Fruit fly (Drosophila melanogaster) whole organism, embryonic: Measurements from ENCODE around the gene CG9630.

Source experiments
- Abd-B ChIP-seq: fragments of 200-800 bp; sonication (Bioruptor generic); optimal IDR thresholded peaks from 2 replicates; lab custom pipeline; 2018; ENCODE audit warnings: missing biosample characterization, mild to moderate bottlenecking, missing genetic modification characterization, moderate library complexity
- B-H2 ChIP-seq: fragments of 200-800 bp; sonication (Bioruptor generic); optimal IDR thresholded peaks from 2 replicates; lab custom pipeline; 2018; ENCODE audit warnings: missing biosample characterization, mild to moderate bottlenecking, missing genetic modification characterization
- BtbVII ChIP-seq: fragments of 200-800 bp; sonication (Bioruptor generic); optimal IDR thresholded peaks from 3 replicates; lab custom pipeline; 2017; ENCODE audit warnings: missing biosample characterization, mild to moderate bottlenecking, missing genetic modification characterization
- CG10147 ChIP-seq: fragments of 200-800 bp; sonication (Bioruptor generic); optimal IDR thresholded peaks from 2 replicates; lab custom pipeline; 2019; ENCODE audit warnings: missing biosample characterization, mild to moderate bottlenecking, missing genetic modification characterization, moderate library complexity
- CG10274 ChIP-seq: fragments of 200-800 bp; sonication (Bioruptor generic); optimal IDR thresholded peaks from 3 replicates; lab custom pipeline; 2017; ENCODE audit warnings: missing biosample characterization, mild to moderate bottlenecking, missing genetic modification characterization
- CG10462 ChIP-seq: fragments of 200-800 bp; sonication (Bioruptor generic); optimal IDR thresholded peaks from 2 replicates; lab custom pipeline; 2016; ENCODE audit warnings: missing biosample characterization, missing genetic modification characterization
- CG11696 ChIP-seq: fragments of 200-800 bp; sonication (Bioruptor generic); IDR thresholded peaks from 2 replicates; pipeline ENCODE4 v1.3.6; 2022; ENCODE audit warnings: missing biosample characterization, missing genetic modification characterization
- CG12155 ChIP-seq: fragments of 200-800 bp; sonication (Bioruptor generic); optimal IDR thresholded peaks from 3 replicates; lab custom pipeline; 2016; ENCODE audit warnings: missing biosample characterization, missing genetic modification characterization
- CG12744 ChIP-seq: fragments of 200-800 bp; sonication (Bioruptor generic); optimal IDR thresholded peaks from 2 replicates; lab custom pipeline; 2016; ENCODE audit warnings: missing biosample characterization, missing genetic modification characterization
- CG13123 ChIP-seq: fragments of 200-800 bp; sonication (Bioruptor generic); optimal IDR thresholded peaks from 2 replicates; lab custom pipeline; 2016; ENCODE audit warnings: missing biosample characterization, missing genetic modification characterization
- CG17385 ChIP-seq: fragments of 200-800 bp; sonication (Bioruptor generic); optimal IDR thresholded peaks from 3 replicates; lab custom pipeline; 2018; ENCODE audit warnings: missing biosample characterization, mild to moderate bottlenecking, missing genetic modification characterization
- CG18599 ChIP-seq: fragments of 200-800 bp; sonication (Bioruptor generic); optimal IDR thresholded peaks from 3 replicates; lab custom pipeline; 2017; ENCODE audit warnings: missing biosample characterization, missing genetic modification characterization, mild to moderate bottlenecking, moderate library complexity, missing genetic modification reagents
- CG18619 ChIP-seq: fragments of 200-800 bp; sonication (Bioruptor generic); optimal IDR thresholded peaks from 3 replicates; lab custom pipeline; 2017; ENCODE audit warnings: missing biosample characterization, mild to moderate bottlenecking, missing genetic modification characterization
- CG2129 ChIP-seq: fragments of 200-800 bp; sonication (Bioruptor generic); IDR thresholded peaks from 2 replicates; pipeline ENCODE4 v1.3.6; 2022; ENCODE audit warnings: missing biosample characterization, missing genetic modification characterization; ENCODE audit not compliant: partially characterized antibody
- CG30403 ChIP-seq: fragments of 200-800 bp; sonication (Bioruptor generic); optimal IDR thresholded peaks from 3 replicates; lab custom pipeline; 2016; ENCODE audit warnings: missing biosample characterization, missing genetic modification characterization
- CG3726 ChIP-seq: fragments of 200-800 bp; sonication (Bioruptor generic); IDR thresholded peaks from 3 replicates; pipeline ENCODE4, ENCODE4 v1.3.6; 2022; ENCODE audit warnings: missing biosample characterization, missing genetic modification characterization
- CG6791 ChIP-seq: fragments of 200-800 bp; sonication (Bioruptor generic); IDR thresholded peaks from 3 replicates; pipeline ENCODE4 v1.3.6; 2022; ENCODE audit warnings: missing biosample characterization, missing genetic modification characterization; ENCODE audit not compliant: partially characterized antibody
- CG7372 ChIP-seq: fragments of 200-800 bp; sonication (Bioruptor generic); IDR thresholded peaks from 2 replicates; pipeline ENCODE4 v1.3.6; 2022; ENCODE audit warnings: missing biosample characterization, missing genetic modification characterization
- CG8281 ChIP-seq: fragments of 200-800 bp; sonication (Bioruptor generic); optimal IDR thresholded peaks from 2 replicates; lab custom pipeline; 2018; ENCODE audit warnings: missing biosample characterization, mild to moderate bottlenecking, missing genetic modification characterization, moderate library complexity
- CG8924 ChIP-seq: fragments of 200-800 bp; optimal IDR thresholded peaks from 3 replicates; lab custom pipeline; 2019; ENCODE audit warnings: missing biosample characterization, mild to moderate bottlenecking, missing genetic modification characterization, moderate library complexity
- Doc3 ChIP-seq: fragments of 200-800 bp; sonication (Bioruptor generic); IDR thresholded peaks from 3 replicates; pipeline ENCODE4 v1.3.6; 2022; ENCODE audit warnings: missing biosample characterization, missing genetic modification characterization; ENCODE audit not compliant: partially characterized antibody
- Hr39 ChIP-seq: fragments of >200 bp; optimal IDR thresholded peaks from 2 replicates; lab custom pipeline; 2017
- Nf-YA ChIP-seq: fragments of 200-800 bp; sonication (Bioruptor generic); IDR thresholded peaks from 2 replicates; pipeline ENCODE4 v1.3.6; 2022; ENCODE audit warnings: missing biosample characterization, missing genetic modification characterization
- Oli ChIP-seq: fragments of 200-800 bp; sonication (Bioruptor generic); optimal IDR thresholded peaks from 2 replicates; lab custom pipeline; 2018; ENCODE audit warnings: missing biosample characterization, mild to moderate bottlenecking, missing genetic modification characterization, moderate library complexity
- Ptx1 ChIP-seq: fragments of 200-800 bp; sonication (Bioruptor generic); IDR thresholded peaks from 2 replicates; pipeline ENCODE4 v1.3.6; 2022; ENCODE audit warnings: missing biosample characterization, missing genetic modification characterization
- Sox102F ChIP-seq: fragments of 200-800 bp; sonication (Bioruptor generic); optimal IDR thresholded peaks from 2 replicates; lab custom pipeline; 2018; ENCODE audit warnings: missing biosample characterization, mild to moderate bottlenecking, missing genetic modification characterization, moderate library complexity
- ara ChIP-seq: fragments of 200-800 bp; sonication (Bioruptor generic); IDR thresholded peaks from 2 replicates; pipeline ENCODE4 v1.3.6; 2022; ENCODE audit warnings: missing biosample characterization, missing genetic modification characterization
- bbx ChIP-seq: fragments of 200-800 bp; sonication (Bioruptor generic); IDR thresholded peaks from 2 replicates; pipeline ENCODE4 v1.3.6; 2022; ENCODE audit warnings: missing biosample characterization, missing genetic modification characterization; ENCODE audit not compliant: partially characterized antibody
- ci ChIP-seq: fragments of 200-800 bp; sonication (Bioruptor generic); IDR thresholded peaks from 3 replicates; pipeline ENCODE4 v1.3.6; 2022; ENCODE audit warnings: missing biosample characterization, missing genetic modification characterization
- croc ChIP-seq: fragments of 200-800 bp; sonication (Bioruptor generic); conservative IDR thresholded peaks from 3 replicates; pipeline ENCODE4 v1.3.6; 2022; ENCODE audit warnings: missing biosample characterization, missing genetic modification characterization
- danr ChIP-seq: fragments of 200-800 bp; sonication (Bioruptor generic); IDR thresholded peaks from 2 replicates; pipeline ENCODE4 v1.3.6; 2022; ENCODE audit warnings: missing biosample characterization, missing genetic modification characterization
- dati ChIP-seq: fragments of 200-800 bp; sonication (Bioruptor generic); IDR thresholded peaks from 2 replicates; pipeline ENCODE4 v1.3.6; 2022; ENCODE audit warnings: missing biosample characterization, missing genetic modification characterization
- emc ChIP-seq: fragments of 200-800 bp; sonication (Bioruptor generic); optimal IDR thresholded peaks from 2 replicates; lab custom pipeline; 2016; ENCODE audit warnings: missing biosample characterization, missing genetic modification characterization
- esg ChIP-seq: fragments of 200-800 bp; sonication (Bioruptor generic); conservative IDR thresholded peaks from 2 replicates; pipeline ENCODE4 v1.3.6; 2022; ENCODE audit warnings: missing biosample characterization, missing genetic modification characterization
- fd3F ChIP-seq: fragments of 200-800 bp; sonication (Bioruptor generic); optimal IDR thresholded peaks from 2 replicates; lab custom pipeline; 2018; ENCODE audit warnings: missing biosample characterization, mild to moderate bottlenecking, missing genetic modification characterization, moderate library complexity
- gem ChIP-seq: fragments of 200-800 bp; sonication (Bioruptor generic); optimal IDR thresholded peaks from 2 replicates; lab custom pipeline; 2019; ENCODE audit warnings: missing biosample characterization, mild to moderate bottlenecking, missing genetic modification characterization, moderate library complexity
- grau ChIP-seq: fragments of 200-800 bp; optimal IDR thresholded peaks from 3 replicates; lab custom pipeline; 2019; ENCODE audit warnings: missing biosample characterization, mild to moderate bottlenecking, missing genetic modification characterization, moderate library complexity
- gsb ChIP-seq: fragments of 200-800 bp; sonication (Bioruptor generic); IDR thresholded peaks from 2 replicates; pipeline ENCODE4 v1.3.6; 2022; ENCODE audit warnings: missing biosample characterization, missing genetic modification characterization
- kni ChIP-seq: fragments of 200-800 bp; sonication (Bioruptor generic); optimal IDR thresholded peaks from 3 replicates; lab custom pipeline; 2017; ENCODE audit warnings: mild to moderate bottlenecking, missing biosample characterization, missing genetic modification reagents, missing genetic modification characterization
- luna ChIP-seq: fragments of 200-800 bp; sonication (Bioruptor generic); optimal IDR thresholded peaks from 2 replicates; lab custom pipeline; 2016; ENCODE audit warnings: missing biosample characterization, missing genetic modification characterization
- onecut ChIP-seq: fragments of 200-800 bp; sonication (Bioruptor generic); IDR thresholded peaks from 2 replicates; pipeline ENCODE4 v1.3.6; 2022; ENCODE audit warnings: missing biosample characterization, missing genetic modification characterization
- shn ChIP-seq: fragments of 200-800 bp; sonication (Bioruptor generic); optimal IDR thresholded peaks from 3 replicates; lab custom pipeline; 2016; ENCODE audit warnings: missing biosample characterization, missing genetic modification characterization
- sna ChIP-seq: fragments of 200-800 bp; sonication (Bioruptor generic); IDR thresholded peaks from 2 replicates; pipeline ENCODE4 v1.3.6; 2022; ENCODE audit warnings: missing biosample characterization, missing genetic modification characterization; ENCODE audit not compliant: partially characterized antibody
- sqz ChIP-seq: fragments of 200-800 bp; sonication (Bioruptor generic); optimal IDR thresholded peaks from 3 replicates; lab custom pipeline; 2018; ENCODE audit warnings: missing biosample characterization, mild to moderate bottlenecking, missing genetic modification characterization
- stwl ChIP-seq: fragments of 200-800 bp; sonication (Bioruptor generic); optimal IDR thresholded peaks from 3 replicates; lab custom pipeline; 2018; ENCODE audit warnings: missing biosample characterization, mild to moderate bottlenecking, missing genetic modification characterization, moderate library complexity
- tap ChIP-seq: fragments of 200-800 bp; optimal IDR thresholded peaks from 3 replicates; lab custom pipeline; 2019; ENCODE audit warnings: missing biosample characterization, mild to moderate bottlenecking, missing genetic modification characterization, moderate library complexity
- trh ChIP-seq: fragments of 200-800 bp; sonication (Bioruptor generic); optimal IDR thresholded peaks from 2 replicates; lab custom pipeline; 2016; ENCODE audit warnings: missing biosample characterization, missing genetic modification characterization
- zen2 ChIP-seq: fragments of 200-800 bp; sonication (Bioruptor generic); IDR thresholded peaks from 3 replicates; pipeline ENCODE4 v1.3.6; 2022; ENCODE audit warnings: missing biosample characterization, missing genetic modification characterization; ENCODE audit not compliant: partially characterized antibody

The CG9630 gene

DNA sequence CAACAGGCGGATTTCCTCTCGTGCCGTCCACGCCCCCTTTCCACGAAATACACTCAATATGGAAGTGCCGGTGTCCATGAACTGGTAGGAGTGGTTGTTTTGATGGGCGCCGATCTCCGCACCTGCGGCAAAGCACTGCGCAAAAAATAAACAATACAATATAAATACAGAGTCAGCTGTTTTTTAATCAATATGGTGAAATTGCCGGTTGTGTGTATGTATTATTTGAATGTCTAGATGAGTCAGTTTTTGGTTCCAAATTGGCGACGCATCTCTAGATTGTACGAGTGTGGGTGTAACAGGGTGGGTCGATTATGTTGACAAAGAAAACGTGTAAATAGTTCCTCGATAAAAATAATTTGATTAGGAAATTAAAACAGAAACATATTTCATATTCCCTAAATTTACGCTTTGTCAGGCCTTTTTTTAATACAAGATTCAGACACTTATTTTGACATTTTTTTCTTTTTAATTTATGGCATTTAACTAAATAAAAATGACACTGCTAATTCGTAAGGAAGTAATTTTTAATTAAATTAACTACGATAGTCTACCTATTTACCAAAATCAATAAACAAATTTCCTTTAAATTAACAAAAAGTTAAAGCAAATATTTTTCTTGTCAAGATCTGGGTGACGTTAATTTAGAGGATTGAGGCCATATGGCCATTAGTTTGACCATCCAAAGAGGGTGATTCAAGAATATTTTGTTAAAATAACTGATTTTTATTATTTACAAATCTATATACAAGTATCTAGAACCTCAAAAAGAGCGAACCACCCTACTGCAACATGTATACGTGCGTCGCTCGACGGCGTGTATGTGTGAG lies 30.0 kb downstream of the CG9630 start (continued):
- peak; percentile 88 for TF ChIP-seq Sox102F (GFP tag; lab: Kevin White, UChicago)
- TF ChIP-seq CG13123 (GFP tag; lab: Kevin White, UChicago), result peak; percentile 70
- peak; percentile 82 for TF ChIP-seq CG12744
- peak; percentile 94 for TF ChIP-seq Oli (tag; lab: Kevin White, UChicago)
- TF ChIP-seq CG7372 (GFP tag; lab: Robert Waterston, UW), result peak; percentile 69
- TF ChIP-seq bbx (GFP tag; lab: Robert Waterston, UW), result no peak
- peak; percentile 25; the same call in 1 of the 2 replicates for TF ChIP-seq CG11696 (GFP tag; lab: Robert Waterston, UW)
- peak; percentile 57 for TF ChIP-seq croc (GFP tag; lab: Robert Waterston, UW)
- TF ChIP-seq tap (tag; lab: Kevin White, UChicago), result peak; percentile 87
- peak; percentile 70 for TF ChIP-seq ara (GFP tag; lab: Robert Waterston, UW)
- TF ChIP-seq shn (GFP tag; lab: Kevin White, UChicago), result peak; percentile 69
- peak; percentile 21 for TF ChIP-seq emc (GFP tag; lab: Kevin White, UChicago)
- TF ChIP-seq kni (GFP tag; lab: Kevin White, UChicago), result peak; percentile 83
- TF ChIP-seq stwl (tag; lab: Kevin White, UChicago), result no peak
- peak; percentile 89 for TF ChIP-seq B-H2 (GFP tag; lab: Kevin White, UChicago)
- peak; percentile 76 for TF ChIP-seq CG8281 (tag; lab: Kevin White, UChicago)
- TF ChIP-seq fd3F (GFP tag; lab: Kevin White, UChicago), result peak; percentile 83
- TF ChIP-seq Abd-B (GFP tag; lab: Kevin White, UChicago), result peak; percentile 85
- peak; percentile 50; the same call in 1 of the 2 replicates for TF ChIP-seq Nf-YA (GFP tag; lab: Robert Waterston, UW)
- TF ChIP-seq gsb, result peak; percentile 54; the same call in 1 of the 2 replicates
- peak; percentile 54 for TF ChIP-seq trh (GFP tag; lab: Kevin White, UChicago)
- TF ChIP-seq danr, result peak; percentile 18; the same call in 1 of the 2 replicates
- TF ChIP-seq Ptx1 (GFP tag; lab: Robert Waterston, UW), result peak; percentile 75
- TF ChIP-seq CG12155, result peak; percentile 75
- peak; percentile 84 for TF ChIP-seq ci (GFP tag; lab: Robert Waterston, UW)
- no peak; the same call in none of the 2 replicates for TF ChIP-seq esg (GFP tag; lab: Robert Waterston, UW)
- no peak for TF ChIP-seq sna (GFP tag; lab: Robert Waterston, UW)
- no peak for TF ChIP-seq Doc3 (GFP tag; lab: Robert Waterston, UW)
- TF ChIP-seq dati (GFP tag; lab: Robert Waterston, UW), result peak; percentile 58
- TF ChIP-seq onecut, result peak; percentile 79
- peak; percentile 95 for TF ChIP-seq gem (tag; lab: Kevin White, UChicago)
- no peak for TF ChIP-seq CG6791 (GFP tag; lab: Robert Waterston, UW)
- peak; percentile 62; the same call in 1 of the 3 replicates for TF ChIP-seq CG3726
- peak; percentile 94 for TF ChIP-seq CG10147 (GFP tag; lab: Kevin White, UChicago)
- TF ChIP-seq zen2 (GFP tag; lab: Robert Waterston, UW), result no peak
- peak; percentile 95 for TF ChIP-seq CG30403
- peak; percentile 92 for TF ChIP-seq grau (tag; lab: Kevin White, UChicago)
- TF ChIP-seq CG18599 (GFP tag; lab: Kevin White, UChicago), result peak; percentile 91
- TF ChIP-seq CG18619 (GFP tag; lab: Kevin White, UChicago), result peak; percentile 95
- peak; percentile 47 for TF ChIP-seq luna (GFP tag; lab: Kevin White, UChicago)
- peak; percentile 92 for TF ChIP-seq CG17385 (GFP tag; lab: Kevin White, UChicago)
- peak; percentile 87 for TF ChIP-seq sqz (GFP tag; lab: Kevin White, UChicago)
- peak; percentile 77 for TF ChIP-seq CG10274
- peak; percentile 95 for TF ChIP-seq CG8924
- TF ChIP-seq Hr39 (lab: Kevin White, UChicago), result no peak
- TF ChIP-seq CG2129 (GFP tag; lab: Robert Waterston, UW), result no peak
- TF ChIP-seq CG10462 (GFP tag; lab: Kevin White, UChicago), result peak; percentile 78
- peak; percentile 94 for TF ChIP-seq BtbVII (GFP tag; lab: Kevin White, UChicago)
